Fruit fly (Drosophila melanogaster): Measurements from ENCODE around the gene Adck5.

DNA sequence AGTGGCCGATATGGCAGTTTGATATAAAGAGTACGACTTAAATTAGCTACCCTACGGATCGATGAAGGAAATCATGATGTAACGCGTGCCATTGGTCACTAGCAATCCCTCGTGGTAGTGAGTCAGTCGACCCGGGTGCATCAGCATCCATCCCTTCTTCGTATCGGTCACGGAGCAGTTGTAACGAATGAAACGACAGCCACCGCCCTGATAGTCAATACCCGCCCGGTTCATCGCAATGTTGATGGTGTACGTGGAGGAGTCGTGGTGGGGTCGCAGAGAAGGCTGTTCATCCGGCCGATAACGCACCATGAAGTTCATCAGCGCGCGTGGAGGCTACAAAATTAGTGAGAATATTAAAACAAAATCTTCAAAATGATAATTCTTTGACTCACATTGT is 28.8 kb downstream of the Adck5 start:
- TF ChIP-seq CG8478 (optimal IDR thresholded peaks at IDR 0.05) (no peak), CTCF (optimal IDR thresholded peaks at IDR 0.05) (no peak)

Data from S2 (cell line).